Worm (Caenorhabditis elegans) whole organism, L4/young adult: Measurements from ENCODE around the gene inx-9.
A peak's percentile ranks its signal among the peaks of the same experiment; 100 is the strongest.

ENCODE experiments used
- W03F9.2 ChIP-seq: fragments of 150-350 bp; optimal IDR thresholded peaks from 2 replicates; lab custom pipeline; 2014; ENCODE audit warnings: missing biosample characterization, missing genetic modification characterization
- dao-5 ChIP-seq: sonication (generic microtip); optimal IDR thresholded peaks from 2 replicates; lab custom pipeline; 2016; ENCODE audit warnings: missing genotype, missing genetic modification characterization, moderate library complexity, missing compliant biosample characterization
- him-1 ChIP-seq: sonication (generic microtip); optimal IDR thresholded peaks from 2 replicates; lab custom pipeline; 2016; ENCODE audit warnings: missing genotype, missing genetic modification reagents, missing genetic modification characterization, missing compliant biosample characterization

Gene inx-9

DNA sequence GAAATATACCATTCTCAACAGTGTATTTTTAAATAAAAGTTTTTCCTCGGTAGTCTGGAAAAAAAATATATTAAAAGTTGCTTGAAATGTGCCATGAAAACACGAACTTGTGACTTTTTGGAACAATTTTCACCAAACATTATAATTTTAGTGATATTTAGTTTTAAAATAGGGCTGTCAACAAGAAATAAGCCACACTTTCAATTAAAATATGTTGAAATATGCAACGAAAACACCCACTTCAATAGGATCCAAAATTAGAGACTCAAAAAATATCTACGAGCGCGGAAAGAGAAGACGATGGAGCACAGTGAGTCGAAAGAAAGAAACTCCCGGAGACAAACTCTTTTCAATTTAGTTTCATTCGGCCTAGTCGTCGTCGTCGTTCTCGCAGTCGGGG, 17.3 kb downstream of the inx-9 start, which contains the start of gene ZK792.12:
Gene ZK792.12 (plus strand): TSS at position 301 of the 400 bp plus-strand sequence.
- TF ChIP-seq dao-5 (tag; lab: Kevin White, UChicago) = no peak

DNA sequence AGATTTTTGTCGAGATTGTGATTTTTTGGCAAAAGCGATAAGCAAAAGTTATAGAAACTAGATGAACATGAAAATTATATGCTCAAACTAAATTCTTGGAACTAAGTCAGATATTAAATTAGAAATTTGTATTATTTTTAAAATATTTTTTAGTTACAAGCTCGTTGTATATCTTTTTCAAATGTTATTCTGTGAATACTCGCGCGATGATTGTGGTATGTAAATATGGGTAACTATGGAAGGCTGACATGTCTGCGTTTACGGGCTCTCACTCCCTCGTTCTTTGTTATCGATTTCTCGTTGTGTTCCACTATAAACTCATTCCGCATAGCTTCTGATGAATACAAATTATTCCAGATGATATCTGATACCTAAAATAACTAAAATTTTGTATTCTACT, 18.0 kb downstream of the inx-9 start, which contains the start of gene ZK792.7:
Gene ZK792.7 (plus strand): TSS at position 301 of the 400 bp plus-strand sequence.
- TF ChIP-seq dao-5 (tag; lab: Kevin White, UChicago) = no peak
- TF ChIP-seq him-1 (tag; lab: Kevin White, UChicago) = no peak
- TF ChIP-seq W03F9.2 (tag; lab: Kevin White, UChicago) = no peak

- TF ChIP-seq W03F9.2 (tag; lab: Kevin White, UChicago) (peak; percentile 48), dao-5 (tag; lab: Kevin White, UChicago) (no peak)
Measured at ce11 chrIV:11695634-11696033, 19.5 kb downstream of the inx-9 start.

DNA sequence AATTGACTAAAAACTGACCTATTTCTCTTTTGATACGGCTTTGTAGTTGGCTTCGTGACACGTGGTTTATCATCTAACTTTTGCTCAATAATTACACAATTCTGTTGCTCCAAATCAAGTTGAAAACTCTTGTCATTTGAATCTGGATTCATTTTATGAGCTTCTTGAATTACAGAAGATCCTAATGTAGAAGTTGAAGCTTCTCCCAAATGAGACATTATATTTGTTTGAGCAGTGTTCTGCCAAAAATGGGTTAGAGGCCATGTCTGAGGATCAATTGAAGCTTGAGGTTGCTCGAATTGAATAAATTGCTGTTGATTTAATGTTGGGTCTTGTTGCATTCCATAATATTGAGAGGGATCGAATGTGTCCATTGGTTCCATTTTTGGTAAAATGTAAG, 21.4 kb downstream of the inx-9 start:
- TF ChIP-seq dao-5 (tag; lab: Kevin White, UChicago) = no peak
- TF ChIP-seq him-1 (tag; lab: Kevin White, UChicago) = no peak
- no peak for TF ChIP-seq W03F9.2 (tag; lab: Kevin White, UChicago)

ce11 chrIV:11700100-11700499, 23.9 kb downstream of the inx-9 start:
- no peak for TF ChIP-seq W03F9.2 (tag; lab: Kevin White, UChicago)
- TF ChIP-seq dao-5 (tag; lab: Kevin White, UChicago) = no peak
- TF ChIP-seq him-1 (tag; lab: Kevin White, UChicago) = no peak

DNA sequence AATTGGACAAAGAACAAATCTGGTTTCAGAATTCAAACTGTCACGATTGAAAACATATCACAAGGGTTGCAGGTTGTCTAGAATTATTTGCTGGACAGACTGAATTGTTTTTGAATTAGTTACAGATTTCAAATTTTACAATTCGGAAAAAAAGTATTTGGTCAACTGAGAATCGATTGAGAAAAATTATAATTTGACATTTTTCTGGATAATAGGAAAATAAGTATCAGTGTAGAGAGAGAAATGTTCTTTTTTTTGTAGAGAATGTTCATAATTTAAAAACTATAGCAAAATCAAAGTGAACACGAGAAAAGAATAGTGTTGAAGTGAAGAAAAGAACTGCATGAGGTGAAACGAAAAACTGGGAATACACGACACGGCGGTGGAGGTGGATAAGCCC, 24.6 kb downstream of the inx-9 start, which contains the start of gene dpy-20:
Gene dpy-20 (minus strand): TSS at position 101 of the 400 bp plus-strand sequence.
- TF ChIP-seq dao-5 (tag; lab: Kevin White, UChicago) = no peak
- TF ChIP-seq W03F9.2 (tag; lab: Kevin White, UChicago) = no peak
- no peak for TF ChIP-seq him-1 (tag; lab: Kevin White, UChicago)

- TF ChIP-seq him-1 (tag; lab: Kevin White, UChicago) = no peak
- no peak for TF ChIP-seq dao-5 (tag; lab: Kevin White, UChicago)
- TF ChIP-seq W03F9.2 (tag; lab: Kevin White, UChicago) = no peak
Measured at ce11 chrIV:11701878-11702277, 25.7 kb downstream of the inx-9 start.

DNA sequence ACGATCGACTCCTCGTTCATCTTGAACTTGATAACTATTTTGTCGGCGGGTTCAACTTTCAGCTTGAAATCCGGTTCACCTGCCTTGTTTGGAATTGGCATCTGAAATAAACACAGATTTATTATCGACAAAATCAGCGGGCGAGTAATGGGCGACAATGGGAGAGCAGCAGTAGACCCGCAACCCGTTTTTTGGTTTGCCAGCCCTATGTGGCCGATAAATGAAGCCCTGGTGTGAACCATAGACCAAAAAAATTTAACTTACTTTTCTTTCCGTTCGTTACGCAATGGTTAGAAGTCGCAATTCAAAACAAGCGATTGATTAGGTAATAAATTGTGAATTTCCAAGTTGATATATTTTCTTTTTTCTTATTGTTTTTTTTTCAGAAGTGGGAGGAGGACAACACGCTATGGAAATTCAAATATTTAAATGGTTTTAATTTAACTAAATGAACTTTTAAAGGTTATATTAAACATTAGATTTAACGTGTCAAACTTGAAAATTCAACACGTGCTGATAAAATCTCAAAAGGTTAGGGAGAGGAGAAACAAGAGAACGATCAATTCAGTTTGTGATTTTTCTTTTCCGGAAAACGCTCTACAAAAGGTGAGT, 27.6 kb downstream of the inx-9 start, which contains the start of the genes T22B3.3 and alg-3:
Gene T22B3.3 (minus strand): TSS at position 101 of the 612 bp plus-strand sequence.
Gene alg-3 (plus strand): TSS at position 562 of the 612 bp plus-strand sequence.
- TF ChIP-seq dao-5 (tag; lab: Kevin White, UChicago) = no peak
- no peak for TF ChIP-seq him-1 (tag; lab: Kevin White, UChicago)
- TF ChIP-seq W03F9.2 (tag; lab: Kevin White, UChicago) = no peak

- TF ChIP-seq dao-5 (tag; lab: Kevin White, UChicago) = no peak
- no peak for TF ChIP-seq him-1 (tag; lab: Kevin White, UChicago)
- no peak for TF ChIP-seq W03F9.2 (tag; lab: Kevin White, UChicago)
Measured at ce11 chrIV:11710331-11710730, 34.2 kb downstream of the inx-9 start.

DNA sequence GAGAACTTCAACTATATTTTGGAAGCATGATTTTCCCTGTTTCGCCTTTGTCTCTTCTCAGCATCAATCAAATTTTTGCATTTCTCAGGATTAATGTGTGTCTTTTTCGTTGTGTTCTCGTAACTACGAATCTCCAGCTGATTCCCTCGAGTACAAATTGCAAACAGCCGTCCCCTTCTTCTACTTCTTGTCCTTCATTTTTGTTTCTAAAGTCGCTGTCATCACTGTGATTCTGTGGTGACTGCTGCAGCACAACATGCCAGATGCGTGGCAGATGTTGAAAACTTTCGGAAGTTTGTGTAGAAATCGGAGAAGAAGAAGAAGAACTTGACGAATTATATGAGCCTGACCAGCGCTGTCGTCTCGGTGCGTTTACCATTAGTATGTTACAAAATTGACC, 37.1 kb downstream of the inx-9 start:
- TF ChIP-seq dao-5 (tag; lab: Kevin White, UChicago) (no peak), W03F9.2 (tag; lab: Kevin White, UChicago) (no peak), him-1 (tag; lab: Kevin White, UChicago) (no peak)

- no peak for TF ChIP-seq dao-5 (tag; lab: Kevin White, UChicago)
- TF ChIP-seq him-1 (tag; lab: Kevin White, UChicago) = no peak
- TF ChIP-seq W03F9.2 (tag; lab: Kevin White, UChicago) = no peak
Measured at ce11 chrIV:11714739-11715138, 38.6 kb downstream of the inx-9 start, which contains the start of gene magi-1. TSS of gene magi-1 (plus strand) at chrIV:11715039.

DNA sequence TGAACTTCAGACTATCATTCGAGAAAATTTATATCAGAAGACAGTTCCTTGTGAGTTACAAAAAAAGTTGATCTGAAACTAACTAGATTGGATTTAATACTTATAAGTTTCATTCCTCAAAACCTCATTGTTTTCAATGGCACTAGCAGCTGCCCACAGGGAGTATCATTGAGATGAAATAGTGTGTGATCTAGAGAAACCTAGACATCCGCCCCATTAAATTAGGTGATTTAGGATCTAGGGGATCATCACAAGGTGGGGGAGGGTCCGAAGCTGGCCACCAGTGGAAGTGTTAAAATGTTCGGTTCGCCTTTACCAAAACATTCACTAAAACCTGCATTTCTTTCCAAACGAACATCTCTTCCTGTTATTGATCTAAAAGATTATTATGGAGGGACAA, 40.3 kb downstream of the inx-9 start:
- TF ChIP-seq W03F9.2 (tag; lab: Kevin White, UChicago) = no peak
- no peak for TF ChIP-seq him-1 (tag; lab: Kevin White, UChicago)
- no peak for TF ChIP-seq dao-5 (tag; lab: Kevin White, UChicago)

- TF ChIP-seq dao-5 (tag; lab: Kevin White, UChicago) = no peak
- no peak for TF ChIP-seq him-1 (tag; lab: Kevin White, UChicago)
- no peak for TF ChIP-seq W03F9.2 (tag; lab: Kevin White, UChicago)
Measured at ce11 chrIV:11717094-11717876, 41.1 kb downstream of the inx-9 start.
